Fruit fly (Drosophila melanogaster) whole organism, pupa: Measurements from ENCODE around the gene eIF1.

Experiments used
- CG10348 ChIP-seq: fragments of 200-800 bp; sonication (Bioruptor generic); IDR thresholded peaks from 2 replicates; pipeline ENCODE4 v1.3.6; 2022; ENCODE audit warnings: missing biosample characterization, missing genetic modification characterization
- CG12605 ChIP-seq: fragments of 200-800 bp; sonication (Bioruptor generic); IDR thresholded peaks from 2 replicates; pipeline ENCODE4 v1.3.6; 2022; ENCODE audit warnings: missing biosample characterization, missing genetic modification characterization
- CG13204 ChIP-seq: fragments of 200-800 bp; sonication (Bioruptor generic); optimal IDR thresholded peaks from 2 replicates; lab custom pipeline; 2018; ENCODE audit warnings: missing biosample characterization, mild to moderate bottlenecking, missing genetic modification characterization, moderate library complexity
- CG14655 ChIP-seq: fragments of 200-800 bp; sonication (Bioruptor generic); optimal IDR thresholded peaks from 3 replicates; lab custom pipeline; 2017; ENCODE audit warnings: mild to moderate bottlenecking, missing biosample characterization, missing genetic modification reagents, missing genetic modification characterization
- CG15710 ChIP-seq: fragments of 200-800 bp; sonication (Bioruptor generic); optimal IDR thresholded peaks from 2 replicates; lab custom pipeline; 2018; ENCODE audit warnings: missing biosample characterization, mild to moderate bottlenecking, missing genetic modification characterization, moderate library complexity
- CG17806 ChIP-seq: fragments of 200-800 bp; sonication (Bioruptor generic); optimal IDR thresholded peaks from 2 replicates; lab custom pipeline; 2018; ENCODE audit warnings: missing biosample characterization, mild to moderate bottlenecking, missing genetic modification characterization, moderate library complexity
- CG32121 ChIP-seq: fragments of 200-800 bp; sonication (Bioruptor generic); IDR thresholded peaks from 2 replicates; pipeline ENCODE4 v1.3.6; 2022; ENCODE audit warnings: missing biosample characterization, missing genetic modification characterization
- CG34367 ChIP-seq: fragments of 200-800 bp; sonication (Bioruptor generic); optimal IDR thresholded peaks from 2 replicates; lab custom pipeline; 2018; ENCODE audit warnings: missing biosample characterization, mild to moderate bottlenecking, missing genetic modification characterization
- CG4496 ChIP-seq: fragments of 200-800 bp; sonication (Bioruptor generic); IDR thresholded peaks from 3 replicates; pipeline ENCODE4 v1.3.6; 2022; ENCODE audit warnings: missing biosample characterization, missing genetic modification characterization
- CG8159 ChIP-seq: fragments of 200-800 bp; sonication (Bioruptor generic); optimal IDR thresholded peaks from 3 replicates; lab custom pipeline; 2018; ENCODE audit warnings: missing biosample characterization, mild to moderate bottlenecking, missing genetic modification characterization, moderate library complexity
- CG8301 ChIP-seq: fragments of 200-800 bp; sonication (Bioruptor generic); optimal IDR thresholded peaks from 2 replicates; lab custom pipeline; 2018; ENCODE audit warnings: missing biosample characterization, mild to moderate bottlenecking, missing genetic modification characterization
- CG9948 ChIP-seq: fragments of 200-800 bp; sonication (Bioruptor generic); optimal IDR thresholded peaks from 2 replicates; lab custom pipeline; 2018; ENCODE audit warnings: missing biosample characterization, mild to moderate bottlenecking, missing genetic modification characterization, moderate library complexity
- D1 ChIP-seq: fragments of 200-800 bp; sonication (Bioruptor generic); optimal IDR thresholded peaks from 2 replicates; lab custom pipeline; 2018; ENCODE audit warnings: missing biosample characterization, mild to moderate bottlenecking, missing genetic modification characterization, moderate library complexity
- EcR ChIP-seq: fragments of 200-800 bp; sonication (Bioruptor generic); optimal IDR thresholded peaks from 3 replicates; lab custom pipeline; 2019; ENCODE audit warnings: missing biosample characterization, missing genetic modification characterization, mild to moderate bottlenecking, moderate library complexity, missing genetic modification reagents
- Ets98B ChIP-seq: fragments of 200-800 bp; sonication (Bioruptor generic); IDR thresholded peaks from 2 replicates; pipeline ENCODE4 v1.3.6; 2022; ENCODE audit warnings: missing biosample characterization, missing genetic modification characterization
- Pif1A ChIP-seq: fragments of 200-800 bp; sonication (Bioruptor generic); optimal IDR thresholded peaks from 3 replicates; lab custom pipeline; 2016; ENCODE audit warnings: missing biosample characterization, missing genetic modification characterization
- Pif1B ChIP-seq: fragments of 200-800 bp; sonication (Bioruptor generic); optimal IDR thresholded peaks from 3 replicates; lab custom pipeline; 2016; ENCODE audit warnings: missing biosample characterization, missing genetic modification characterization
- Snoo ChIP-seq: fragments of 200-800 bp; sonication (Bioruptor generic); optimal IDR thresholded peaks from 3 replicates; lab custom pipeline; 2017; ENCODE audit warnings: missing biosample characterization, mild to moderate bottlenecking, missing genetic modification characterization, inconsistent platforms
- fd96Ca ChIP-seq: fragments of 200-800 bp; sonication (Bioruptor generic); IDR thresholded peaks from 3 replicates; pipeline ENCODE4 v1.3.6; 2022; ENCODE audit warnings: missing biosample characterization, missing genetic modification characterization
- gl ChIP-seq: fragments of 200-800 bp; sonication (Bioruptor generic); optimal IDR thresholded peaks from 2 replicates; lab custom pipeline; 2018; ENCODE audit warnings: missing biosample characterization, mild to moderate bottlenecking, missing genetic modification characterization
- rn ChIP-seq: fragments of 200-800 bp; sonication (Bioruptor generic); IDR thresholded peaks from 2 replicates; pipeline ENCODE4 v1.3.6; 2022; ENCODE audit warnings: missing biosample characterization, missing genetic modification characterization

The eIF1 gene

dm6 chr3L:3240597-3241367 is 17.6 kb downstream of the eIF1 start:
- TF ChIP-seq CG8301 (tag; lab: Kevin White, UChicago): peak; percentile 84
- TF ChIP-seq CG34367 (tag; lab: Kevin White, UChicago): peak; percentile 97
- peak; percentile 79 for TF ChIP-seq rn
- peak; percentile 97 for TF ChIP-seq CG17806 (tag; lab: Kevin White, UChicago)
- peak; percentile 87 for TF ChIP-seq gl
- TF ChIP-seq CG12605: peak; percentile 71
- peak; percentile 90 for TF ChIP-seq Pif1B (GFP tag; lab: Kevin White, UChicago)
- peak; percentile 84 for TF ChIP-seq CG4496
- peak; percentile 95 for TF ChIP-seq CG14655 (GFP tag; lab: Kevin White, UChicago)
- no peak for TF ChIP-seq CG10348 (GFP tag; lab: Robert Waterston, UW)
- peak; percentile 99 for TF ChIP-seq CG15710 (tag; lab: Kevin White, UChicago)
- TF ChIP-seq Snoo (tag; lab: Kevin White, UChicago): peak; percentile 87
- peak; percentile 97 for TF ChIP-seq CG13204 (GFP tag; lab: Kevin White, UChicago)
- TF ChIP-seq fd96Ca (GFP tag; lab: Robert Waterston, UW): peak; percentile 71; the same call in 2 of the 3 replicates
- peak; percentile 98 for TF ChIP-seq CG9948 (tag; lab: Kevin White, UChicago)
- TF ChIP-seq Ets98B (GFP tag; lab: Robert Waterston, UW): peak; percentile 69
- TF ChIP-seq CG32121 (GFP tag; lab: Robert Waterston, UW): peak; percentile 73
- TF ChIP-seq D1 (tag; lab: Kevin White, UChicago): peak; percentile 95
- peak; percentile 60 for TF ChIP-seq EcR
- peak; percentile 91 for TF ChIP-seq Pif1A (GFP tag; lab: Kevin White, UChicago)
- peak; percentile 99 for TF ChIP-seq CG8159 (tag; lab: Kevin White, UChicago)

dm6 chr3L:3241368-3241640 is 18.2 kb downstream of the eIF1 start:
- peak; percentile 97 for TF ChIP-seq EcR
- TF ChIP-seq rn: no peak
- no peak for TF ChIP-seq Snoo (tag; lab: Kevin White, UChicago)

- TF ChIP-seq CG8159 (tag; lab: Kevin White, UChicago) (peak; percentile 6), D1 (tag; lab: Kevin White, UChicago) (no peak), CG17806 (tag; lab: Kevin White, UChicago) (no peak), CG14655 (GFP tag; lab: Kevin White, UChicago) (peak; percentile 4), fd96Ca (GFP tag; lab: Robert Waterston, UW) (0 out of 3 replicates have a peak, but pooled peaks have one; percentile 25), CG34367 (tag; lab: Kevin White, UChicago) (peak; percentile 8), CG9948 (tag; lab: Kevin White, UChicago) (no peak), Snoo (tag; lab: Kevin White, UChicago) (peak; percentile 83), CG15710 (tag; lab: Kevin White, UChicago) (peak; percentile 24), CG8301 (tag; lab: Kevin White, UChicago) (no peak), CG4496 (no peak), Pif1A (GFP tag; lab: Kevin White, UChicago) (peak; percentile 10), CG13204 (GFP tag; lab: Kevin White, UChicago) (peak; percentile 53), CG32121 (GFP tag; lab: Robert Waterston, UW) (0 out of 2 replicates have a peak, but pooled peaks have one; percentile 12), EcR (peak; percentile 94), CG10348 (GFP tag; lab: Robert Waterston, UW) (no peak), rn (no peak), Pif1B (GFP tag; lab: Kevin White, UChicago) (peak; percentile 9)
- TF ChIP-seq, all 21 proteins: peak for 11
Measured at dm6 chr3L:3242121-3243083, 19.3 kb downstream of the eIF1 start.

dm6 chr3L:3244244-3245144 is 21.4 kb downstream of the eIF1 start, which contains the start of gene CG12078:
CG12078 (minus strand) TSS chr3L:3244294.
- TF ChIP-seq Pif1A (GFP tag; lab: Kevin White, UChicago) (peak; percentile 7), CG9948 (tag; lab: Kevin White, UChicago) (peak; percentile 23), CG8301 (tag; lab: Kevin White, UChicago) (no peak), CG15710 (tag; lab: Kevin White, UChicago) (no peak), CG8159 (tag; lab: Kevin White, UChicago) (peak; percentile 16), CG10348 (GFP tag; lab: Robert Waterston, UW) (no peak), CG12605 (no peak), CG4496 (no peak), CG13204 (GFP tag; lab: Kevin White, UChicago) (no peak), fd96Ca (GFP tag; lab: Robert Waterston, UW) (no peak), EcR (peak; percentile 93)
